Worm (Caenorhabditis elegans) whole organism, L1 larva: ENCODE measurements around the gene F55C12.6.

Experiments
- C04F5.9 ChIP-seq: sonication (generic microtip); optimal IDR thresholded peaks from 2 replicates; lab custom pipeline; 2016; ENCODE audit warnings: missing genetic modification characterization, missing compliant biosample characterization
- C16A3.4 ChIP-seq: fragments of 150-350 bp; optimal IDR thresholded peaks from 2 replicates; lab custom pipeline; 2014; ENCODE audit warnings: missing biosample characterization, missing genetic modification characterization
- C34B4.2 ChIP-seq: sonication (generic microtip); optimal IDR thresholded peaks from 2 replicates; lab custom pipeline; 2017; ENCODE audit warnings: mild to moderate bottlenecking, missing genetic modification characterization, missing compliant biosample characterization
- F16B12.6 ChIP-seq: fragments of 150-350 bp; optimal IDR thresholded peaks from 2 replicates; lab custom pipeline; 2014; ENCODE audit warnings: missing biosample characterization, missing genetic modification characterization
- Y116A8C.19 ChIP-seq: sonication (generic microtip); optimal IDR thresholded peaks from 2 replicates; lab custom pipeline; 2016; ENCODE audit warnings: missing compliant biosample characterization, missing genetic modification characterization, borderline replicate concordance
- aha-1 ChIP-seq: fragments of 150-350 bp; optimal IDR thresholded peaks from 2 replicates; lab custom pipeline; 2014; ENCODE audit warnings: missing biosample characterization, missing genetic modification characterization
- alr-1 ChIP-seq: fragments of 200-800 bp; sonication (Bioruptor generic); optimal IDR thresholded peaks from 2 replicates; lab custom pipeline; 2018; ENCODE audit warnings: borderline replicate concordance, mild to moderate bottlenecking, missing genetic modification characterization, missing compliant biosample characterization
- ama-1 ChIP-seq: fragments of 150-350 bp; optimal IDR thresholded peaks from 2 replicates; lab custom pipeline; 2014
- blmp-1 ChIP-seq: fragments of 150-350 bp; optimal IDR thresholded peaks from 2 replicates; lab custom pipeline; 2014; ENCODE audit warnings: missing biosample characterization, missing genetic modification characterization
- ceh-63 ChIP-seq: fragments of 200-800 bp; sonication (Bioruptor generic); optimal IDR thresholded peaks from 2 replicates; lab custom pipeline; 2018; ENCODE audit warnings: mild to moderate bottlenecking, missing genetic modification characterization, missing compliant biosample characterization
- ceh-8 ChIP-seq: fragments of 200-800 bp; sonication (Bioruptor generic); optimal IDR thresholded peaks from 2 replicates; lab custom pipeline; 2018; ENCODE audit warnings: mild to moderate bottlenecking, missing genetic modification characterization, moderate library complexity, missing compliant biosample characterization
- ceh-88 ChIP-seq: fragments of 200-800 bp; sonication (Bioruptor generic); IDR thresholded peaks from 2 replicates; pipeline ENCODE4 v1.3.6; 2022; ENCODE audit warnings: missing genetic modification characterization, missing compliant biosample characterization
- ces-1 ChIP-seq: fragments of 150-350 bp; optimal IDR thresholded peaks from 2 replicates; lab custom pipeline; 2014; ENCODE audit warnings: missing biosample characterization, missing genetic modification reagents, missing genetic modification characterization
- dpl-1 ChIP-seq, 3 experiments: fragments of 150-350 bp in 2 of 3; sonication (generic microtip) in 1 of 3; optimal IDR thresholded peaks; 2 replicates each; lab custom pipeline; 2014 to 2017; ENCODE audit warnings: missing biosample characterization in 3 of 3, missing genetic modification characterization in 3 of 3, missing genetic modification reagents in 3 of 3
- dsc-1 ChIP-seq: sonication (generic microtip); optimal IDR thresholded peaks from 2 replicates; lab custom pipeline; 2016; ENCODE audit warnings: mild to moderate bottlenecking, missing genetic modification characterization, missing compliant biosample characterization
- efl-1 ChIP-seq, 4 experiments: fragments of 150-350 bp; optimal IDR thresholded peaks in 3 of 4; peaks in 1 of 4; 1 replicate in 1 of 4; 2 replicates in 3 of 4; lab custom pipeline; 2014; ENCODE audit warnings: missing biosample characterization in 2 of 4, missing genetic modification characterization in 2 of 4, missing genetic modification reagents in 2 of 4
- egl-13 ChIP-seq: sonication (generic microtip); optimal IDR thresholded peaks from 2 replicates; lab custom pipeline; 2016; ENCODE audit warnings: missing genotype, missing genetic modification reagents, missing genetic modification characterization, missing compliant biosample characterization
- egl-27 ChIP-seq, 2 experiments: fragments of 150-350 bp in 1 of 2; sonication (generic microtip); optimal IDR thresholded peaks; 3 replicates each; lab custom pipeline; 2017 to 2018; ENCODE audit warnings: missing biosample characterization in 2 of 2, missing genetic modification characterization in 2 of 2, missing genetic modification reagents in 2 of 2
- elt-2 ChIP-seq: sonication (generic microtip); optimal IDR thresholded peaks from 2 replicates; lab custom pipeline; 2016; ENCODE audit warnings: missing genetic modification characterization, mild to moderate bottlenecking, inconsistent platforms, missing compliant biosample characterization, missing genetic modification reagents
- ets-5 ChIP-seq: fragments of 200-800 bp; sonication (Bioruptor generic); IDR thresholded peaks from 2 replicates; pipeline ENCODE4 v1.3.6; 2022; ENCODE audit warnings: missing genetic modification characterization, missing compliant biosample characterization
- fkh-4 ChIP-seq: sonication (generic microtip); optimal IDR thresholded peaks from 2 replicates; lab custom pipeline; 2016; ENCODE audit warnings: missing compliant biosample characterization, missing genetic modification characterization, borderline replicate concordance
- fos-1 ChIP-seq: fragments of 150-350 bp; optimal IDR thresholded peaks from 2 replicates; lab custom pipeline; 2014; ENCODE audit warnings: missing biosample characterization, missing genetic modification characterization
- hlh-17 ChIP-seq: fragments of 200-800 bp; sonication (Bioruptor generic); optimal IDR thresholded peaks from 2 replicates; lab custom pipeline; 2018; ENCODE audit warnings: missing genetic modification characterization, mild to moderate bottlenecking, missing compliant biosample characterization, moderate library complexity, borderline replicate concordance
- hpl-2 ChIP-seq: fragments of 150-350 bp; optimal IDR thresholded peaks from 2 replicates; lab custom pipeline; 2014; ENCODE audit warnings: missing biosample characterization, missing genetic modification reagents, missing genetic modification characterization
- jun-1 ChIP-seq: fragments of 150-350 bp; optimal IDR thresholded peaks from 2 replicates; lab custom pipeline; 2014; ENCODE audit warnings: missing biosample characterization, missing genetic modification reagents, missing genetic modification characterization
- lin-13 ChIP-seq: fragments of 150-350 bp; optimal IDR thresholded peaks from 2 replicates; lab custom pipeline; 2014; ENCODE audit warnings: missing biosample characterization, missing genetic modification reagents, missing genetic modification characterization
- lin-15B ChIP-seq: fragments of 150-350 bp; sonication (generic microtip); optimal IDR thresholded peaks from 3 replicates; lab custom pipeline; 2014; ENCODE audit warnings: missing biosample characterization, missing genetic modification characterization
- lin-35 ChIP-seq, 2 experiments: fragments of 150-350 bp; optimal IDR thresholded peaks; 2 replicates each; lab custom pipeline; 2014; ENCODE audit warnings: missing biosample characterization in 2 of 2, missing genetic modification characterization in 2 of 2, missing genetic modification reagents in 2 of 2
- lsy-2 ChIP-seq, 2 experiments: fragments of 150-350 bp; optimal IDR thresholded peaks; 2 replicates each; lab custom pipeline; 2014; ENCODE audit warnings: missing biosample characterization in 2 of 2, missing genetic modification characterization in 2 of 2
- nhr-11 ChIP-seq: fragments of 150-350 bp; optimal IDR thresholded peaks from 2 replicates; lab custom pipeline; 2014; ENCODE audit warnings: missing biosample characterization, missing genetic modification characterization
- nhr-19 ChIP-seq: fragments of 200-800 bp; sonication (Bioruptor generic); conservative IDR thresholded peaks from 2 replicates; pipeline ENCODE4 v1.3.6; 2022; ENCODE audit warnings: missing genetic modification characterization, missing compliant biosample characterization
- nhr-20 ChIP-seq: sonication (generic microtip); optimal IDR thresholded peaks from 2 replicates; lab custom pipeline; 2016; ENCODE audit warnings: mild to moderate bottlenecking, missing genetic modification characterization, missing compliant biosample characterization
- nhr-47 ChIP-seq: sonication (generic microtip); optimal IDR thresholded peaks from 2 replicates; lab custom pipeline; 2016; ENCODE audit warnings: mild to moderate bottlenecking, missing genetic modification characterization, moderate library complexity, missing compliant biosample characterization
- nhr-77 ChIP-seq: fragments of 150-350 bp; optimal IDR thresholded peaks from 2 replicates; lab custom pipeline; 2014; ENCODE audit warnings: missing biosample characterization, missing genetic modification characterization
- nhr-84 ChIP-seq: sonication (generic microtip); optimal IDR thresholded peaks from 2 replicates; lab custom pipeline; 2017; ENCODE audit warnings: missing biosample characterization, missing genetic modification characterization
- nhr-85 ChIP-seq: sonication (generic microtip); peaks from one replicate; lab custom pipeline; 2016; ENCODE audit warnings: missing genetic modification characterization, inconsistent platforms, missing compliant biosample characterization
- nhr-90 ChIP-seq: sonication (generic microtip); optimal IDR thresholded peaks from 2 replicates; lab custom pipeline; 2016; ENCODE audit warnings: mild to moderate bottlenecking, missing genetic modification characterization, missing compliant biosample characterization; ENCODE audit not compliant: poor library complexity
- pag-3 ChIP-seq: sonication (generic microtip); optimal IDR thresholded peaks from 2 replicates; lab custom pipeline; 2017; ENCODE audit warnings: missing genetic modification characterization, mild to moderate bottlenecking, missing compliant biosample characterization, antibody characterized with exemption, borderline replicate concordance; ENCODE audit not compliant: insufficient read depth
- pqm-1 ChIP-seq: sonication (generic microtip); optimal IDR thresholded peaks from 3 replicates; lab custom pipeline; 2017; ENCODE audit warnings: missing biosample characterization, missing genetic modification characterization
- rnt-1 ChIP-seq: sonication (generic microtip); optimal IDR thresholded peaks from 2 replicates; lab custom pipeline; 2016; ENCODE audit warnings: mild to moderate bottlenecking, missing genetic modification characterization, moderate library complexity, missing compliant biosample characterization
- skn-1 ChIP-seq: fragments of 150-350 bp; optimal IDR thresholded peaks from 2 replicates; lab custom pipeline; 2014; ENCODE audit warnings: missing biosample characterization, missing genetic modification characterization
- snpc-4 ChIP-seq: fragments of 150-350 bp; optimal IDR thresholded peaks from 2 replicates; lab custom pipeline; 2014; ENCODE audit warnings: missing biosample characterization, missing genetic modification characterization
- snu-23 ChIP-seq: sonication (generic microtip); optimal IDR thresholded peaks from 2 replicates; lab custom pipeline; 2016; ENCODE audit warnings: missing genetic modification characterization, missing compliant biosample characterization
- sox-4 ChIP-seq: sonication (generic microtip); optimal IDR thresholded peaks from 2 replicates; lab custom pipeline; 2016; ENCODE audit warnings: missing genetic modification characterization, missing compliant biosample characterization
- sptf-1 ChIP-seq: fragments of 150-350 bp; optimal IDR thresholded peaks from 2 replicates; lab custom pipeline; 2014; ENCODE audit warnings: missing biosample characterization, missing genetic modification characterization
- swsn-7 ChIP-seq: sonication (generic microtip); optimal IDR thresholded peaks from 2 replicates; lab custom pipeline; 2016; ENCODE audit warnings: missing genetic modification characterization, missing compliant biosample characterization
- tlp-1 ChIP-seq: fragments of 150-350 bp; optimal IDR thresholded peaks from 2 replicates; lab custom pipeline; 2014; ENCODE audit warnings: missing biosample characterization, missing genetic modification characterization
- unc-30 ChIP-seq: sonication (generic microtip); optimal IDR thresholded peaks from 2 replicates; lab custom pipeline; 2017; ENCODE audit warnings: missing biosample characterization, missing genetic modification characterization
- unc-86 ChIP-seq: sonication (generic microtip); optimal IDR thresholded peaks from 2 replicates; lab custom pipeline; 2016; ENCODE audit warnings: missing genetic modification characterization, missing compliant biosample characterization
- unc-98 ChIP-seq: fragments of 200-800 bp; sonication (Bioruptor generic); IDR thresholded peaks from 2 replicates; pipeline ENCODE4 v1.3.6; 2022; ENCODE audit warnings: missing genetic modification characterization, missing compliant biosample characterization
- vab-15 ChIP-seq: sonication (generic microtip); optimal IDR thresholded peaks from 2 replicates; lab custom pipeline; 2017; ENCODE audit warnings: missing genotype, mild to moderate bottlenecking, missing genetic modification characterization, missing compliant biosample characterization
- zag-1 ChIP-seq: fragments of 150-350 bp; optimal IDR thresholded peaks from 2 replicates; lab custom pipeline; 2014; ENCODE audit warnings: missing biosample characterization, missing genetic modification characterization
- ztf-11 ChIP-seq, 2 experiments: sonication (generic microtip); optimal IDR thresholded peaks; 2 replicates each; lab custom pipeline; 2016 to 2017; ENCODE audit warnings: missing genetic modification characterization in 2 of 2, missing biosample characterization in 1 of 2, missing compliant biosample characterization in 1 of 2

Gene F55C12.6

DNA sequence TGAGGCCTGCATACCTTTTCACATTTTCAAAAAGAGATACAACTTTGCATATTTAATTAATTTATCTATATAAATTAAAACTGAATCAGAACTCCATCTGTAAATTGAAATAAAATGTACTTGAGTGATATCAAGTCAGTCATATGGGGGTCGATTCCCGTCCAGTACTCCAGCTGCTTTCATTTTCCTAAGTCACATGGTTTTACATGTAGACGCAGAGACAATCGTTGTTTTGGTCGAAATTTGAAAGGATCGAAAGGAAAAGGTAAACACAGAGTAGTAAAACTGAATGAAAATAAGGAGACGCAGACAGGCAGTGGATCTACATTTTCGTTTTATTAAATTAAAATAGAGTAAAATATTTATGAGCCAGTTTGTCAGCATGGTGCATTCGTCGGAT, 1.8 kb downstream of the F55C12.6 start (continued):
- TF ChIP-seq pag-3 (tag; lab: Kevin White, UChicago) (no peak), lsy-2 (tag; optimal IDR thresholded peaks at IDR 0.05; lab: Kevin White, UChicago) (peak; percentile 35 to 49), swsn-7 (tag; lab: Kevin White, UChicago) (no peak), ets-5 (GFP tag; lab: Robert Waterston, UW) (no peak), fos-1 (tag; lab: Kevin White, UChicago) (no peak), nhr-47 (tag; lab: Kevin White, UChicago) (no peak), ceh-8 (GFP tag; lab: Kevin White, UChicago) (peak; percentile 43), nhr-84 (tag; lab: Kevin White, UChicago) (no peak), egl-13 (no peak), hpl-2 (GFP tag; lab: Kevin White, UChicago) (no peak), jun-1 (no peak), unc-86 (no peak), ceh-88 (no peak; the same call in 1 of the 2 replicates), unc-30 (tag; lab: Kevin White, UChicago) (no peak), fkh-4 (tag; lab: Kevin White, UChicago) (no peak), Y116A8C.19 (no peak), C04F5.9 (tag; lab: Kevin White, UChicago) (no peak), blmp-1 (tag; lab: Kevin White, UChicago) (peak; percentile 98), F16B12.6 (tag; lab: Kevin White, UChicago) (no peak), lin-35 (GFP tag; optimal IDR thresholded peaks at IDR 0.05; lab: Kevin White, UChicago) (peak; percentile 17 to 74), ztf-11 (tag; optimal IDR thresholded peaks at IDR 0.05; lab: Kevin White, UChicago) (no peak), tlp-1 (no peak), ama-1 (lab: Kevin White, UChicago) (no peak), rnt-1 (tag; lab: Kevin White, UChicago) (peak; percentile 40), pqm-1 (tag; lab: Kevin White, UChicago) (no peak), vab-15 (tag; lab: Kevin White, UChicago) (no peak), dsc-1 (tag; lab: Kevin White, UChicago) (peak; percentile 36), sox-4 (tag; lab: Kevin White, UChicago) (no peak), ceh-63 (GFP tag; lab: Kevin White, UChicago) (no peak), lin-15B (no peak), ces-1 (no peak), dpl-1 (GFP tag; optimal IDR thresholded peaks at IDR 0.05; lab: Kevin White, UChicago) (peak in 2 of 3 experiments; percentile 33 to 39), C16A3.4 (tag; lab: Kevin White, UChicago) (peak; percentile 58), aha-1 (no peak), alr-1 (tag; lab: Kevin White, UChicago) (no peak), efl-1 (optimal IDR thresholded peaks at IDR 0.05; lab: Kevin White, UChicago) (peak in 1 of 2 experiments; percentile 25), efl-1 (GFP tag; optimal IDR thresholded peaks at IDR 0.05 in 1 of 2; lab: Kevin White, UChicago) (peak; percentile 25 to 88), nhr-19 (GFP tag; lab: Robert Waterston, UW) (peak; percentile 47; the same call in 1 of the 2 replicates), sptf-1 (no peak), nhr-85 (tag; lab: Kevin White, UChicago) (peak; percentile 90), hlh-17 (no peak), nhr-77 (no peak), egl-27 (tag; optimal IDR thresholded peaks at IDR 0.05; lab: Kevin White, UChicago) (no peak), nhr-20 (peak; percentile 77), elt-2 (tag; lab: Kevin White, UChicago) (no peak), snu-23 (peak; percentile 70), nhr-11 (no peak), zag-1 (tag; lab: Kevin White, UChicago) (no peak), skn-1 (tag; lab: Kevin White, UChicago) (no peak), snpc-4 (tag; lab: Kevin White, UChicago) (no peak), lin-13 (GFP tag; lab: Kevin White, UChicago) (peak; percentile 1), C34B4.2 (tag; lab: Kevin White, UChicago) (no peak), nhr-90 (tag; lab: Kevin White, UChicago) (peak; percentile 30), unc-98 (GFP tag; lab: Robert Waterston, UW) (no peak)
